Fruit fly (Drosophila melanogaster): Measurements from ENCODE around the gene CG10853.

The CG10853 gene

dm6 chr3L:3903301-3903700 lies 44.4 kb upstream of the CG10853 start, which contains the start of gene Sc2 (continued):
- TF ChIP-seq CG14667 (GFP tag; IDR thresholded peaks at IDR 0.05) (no peak), Pdp1 (GFP tag; optimal IDR thresholded peaks at IDR 0.05) (peak in 1 of 2 experiments; percentile 36), CG14441 (GFP tag; IDR thresholded peaks at IDR 0.05) (0 out of 2 replicates have a peak, but pooled peaks have one; percentile 9), lola (GFP tag; optimal IDR thresholded peaks at IDR 0.05) (no peak), sd (tag; optimal IDR thresholded peaks at IDR 0.05) (no peak), HmgD (GFP tag; optimal IDR thresholded peaks at IDR 0.05) (no peak), ci (GFP tag; IDR thresholded peaks at IDR 0.05) (0 out of 3 replicates have a peak, but pooled peaks have one; percentile 9), CG8290 (GFP tag; optimal IDR thresholded peaks at IDR 0.05) (no peak), CG8290 (tag; optimal IDR thresholded peaks at IDR 0.05) (peak in 1 of 2 experiments; percentile 62), CG9437 (GFP tag; optimal IDR thresholded peaks at IDR 0.05) (no peak), hb (GFP tag; IDR thresholded peaks at IDR 0.05; ENCODE audit: partially characterized antibody) (no peak), stwl (tag; optimal IDR thresholded peaks at IDR 0.05) (peak; percentile 45), Med (GFP tag) (peak; percentile 71), Dad (GFP tag; optimal IDR thresholded peaks at IDR 0.05) (no peak), Oli (tag; optimal IDR thresholded peaks at IDR 0.05) (no peak), hkb (optimal IDR thresholded peaks at IDR 0.05) (no peak), hkb (GFP tag; IDR thresholded peaks at IDR 0.05) (no peak), Xrp1 (GFP tag; IDR thresholded peaks at IDR 0.05) (no peak), B-H2 (GFP tag; optimal IDR thresholded peaks at IDR 0.05) (peak; percentile 30), amos (GFP tag; IDR thresholded peaks at IDR 0.05; ENCODE audit: partially characterized antibody) (peak; percentile 38; the same call in 1 of the 2 replicates), CG8478 (optimal IDR thresholded peaks at IDR 0.05) (no peak), CG18764 (GFP tag; optimal IDR thresholded peaks at IDR 0.05) (no peak), CG12299 (tag; optimal IDR thresholded peaks at IDR 0.05) (no peak), CG3847 (GFP tag; IDR thresholded peaks at IDR 0.05) (peak; percentile 49), CG11085 (GFP tag; IDR thresholded peaks at IDR 0.05) (0 out of 2 replicates have a peak, but pooled peaks have one; percentile 18), chif (GFP tag; optimal IDR thresholded peaks at IDR 0.05) (no peak), bowl (GFP tag; IDR thresholded peaks at IDR 0.05) (no peak), CG10321 (GFP tag; IDR thresholded peaks at IDR 0.05) (no peak), CG15601 (tag; optimal IDR thresholded peaks at IDR 0.05) (no peak), dmrt99B (tag; optimal IDR thresholded peaks at IDR 0.05) (no peak), Rfx (GFP tag; IDR thresholded peaks at IDR 0.05) (peak; percentile 66), Dp (GFP tag; optimal IDR thresholded peaks at IDR 0.05) (peak; percentile 35), CG6813 (GFP tag; optimal IDR thresholded peaks at IDR 0.05) (no peak), gro (GFP tag; optimal IDR thresholded peaks at IDR 0.05) (no peak), CG9797 (GFP tag; optimal IDR thresholded peaks at IDR 0.05) (peak; percentile 56), sens (GFP tag) (no peak)

- TF ChIP-seq CG34422 (GFP tag; IDR thresholded peaks at IDR 0.05): peak; percentile 81; the same call in 2 of the 3 replicates
- TF ChIP-seq CG17802 (tag; optimal IDR thresholded peaks at IDR 0.05): no peak
- TF ChIP-seq Ets97D (GFP tag; optimal IDR thresholded peaks at IDR 0.05): peak; percentile 84
- TF ChIP-seq CG15514 (GFP tag; optimal IDR thresholded peaks at IDR 0.05): peak; percentile 72
- peak; percentile 68 for TF ChIP-seq HmgZ (tag; optimal IDR thresholded peaks at IDR 0.05)
- TF ChIP-seq NfI (GFP tag; optimal IDR thresholded peaks at IDR 0.05): peak; percentile 37
- no peak for TF ChIP-seq ato (GFP tag; IDR thresholded peaks at IDR 0.05; ENCODE audit: partially characterized antibody)
- TF ChIP-seq CG10431 (GFP tag; optimal IDR thresholded peaks at IDR 0.05): no peak
- no peak for TF ChIP-seq CG3407 (GFP tag; optimal IDR thresholded peaks at IDR 0.05)
- TF ChIP-seq CG17359 (tag; optimal IDR thresholded peaks at IDR 0.05): no peak
- peak; percentile 44 for TF ChIP-seq CG12659 (GFP tag; optimal IDR thresholded peaks at IDR 0.05)
- TF ChIP-seq CG3847 (GFP tag; IDR thresholded peaks at IDR 0.05): peak; percentile 90
- TF ChIP-seq CG14441 (GFP tag; IDR thresholded peaks at IDR 0.05): peak; percentile 34; the same call in 1 of the 2 replicates
- peak; percentile 19 for TF ChIP-seq exex (tag; optimal IDR thresholded peaks at IDR 0.05)
- TF ChIP-seq CG32772 (GFP tag; IDR thresholded peaks at IDR 0.05): no peak
- peak; percentile 39; the same call in 1 of the 2 replicates for TF ChIP-seq Bgb (GFP tag; IDR thresholded peaks at IDR 0.05; ENCODE audit: partially characterized antibody)
- TF ChIP-seq Opbp (GFP tag; IDR thresholded peaks at IDR 0.05; ENCODE audit: partially characterized antibody): peak; percentile 100
- no peak for TF ChIP-seq Deaf1 (tag; optimal IDR thresholded peaks at IDR 0.05)
- TF ChIP-seq Med (GFP tag): peak; percentile 84
Observed at dm6 chr3L:3905111-3905510, 42.6 kb upstream of the CG10853 start, which contains the start of gene ida. TSS of gene ida (plus strand) at chr3L:3905344.
